Fruit fly (Drosophila melanogaster) whole organism, wandering third instar larva: ENCODE results near the gene Gr93d.
A peak's percentile ranks its signal among the peaks of the same experiment; 100 is the strongest.

Experiments used
- Abd-B ChIP-seq: fragments of >200 bp; optimal IDR thresholded peaks from 2 replicates; lab custom pipeline; 2017; ENCODE audit warnings: missing biosample characterization, missing genetic modification characterization
- CG32264 ChIP-seq: fragments of 200-800 bp; sonication (Bioruptor generic); optimal IDR thresholded peaks from 2 replicates; lab custom pipeline; 2016; ENCODE audit warnings: missing biosample characterization, missing genetic modification characterization
- CG9705 ChIP-seq: fragments of 200-800 bp; sonication (Bioruptor generic); optimal IDR thresholded peaks from 2 replicates; lab custom pipeline; 2018; ENCODE audit warnings: missing biosample characterization, mild to moderate bottlenecking, missing genetic modification characterization
- CrebA ChIP-seq: fragments of 200-800 bp; sonication (Bioruptor generic); optimal IDR thresholded peaks from 2 replicates; lab custom pipeline; 2016; ENCODE audit warnings: missing biosample characterization, mild to moderate bottlenecking, missing genetic modification characterization, borderline replicate concordance
- Dfd ChIP-seq: fragments of >200 bp; optimal IDR thresholded peaks from 2 replicates; lab custom pipeline; 2017; ENCODE audit warnings: missing biosample characterization, missing genetic modification characterization
- Dif ChIP-seq: fragments of 200-275, 200-300 bp; sonication (Bioruptor generic); optimal IDR thresholded peaks from 2 replicates; lab custom pipeline; 2018; ENCODE audit warnings: missing biosample characterization, missing genetic modification characterization; ENCODE audit not compliant: partially characterized antibody
- GATAd ChIP-seq: sonication (Bioruptor generic); optimal IDR thresholded peaks from 2 replicates; lab custom pipeline; 2016; ENCODE audit warnings: missing biosample characterization, missing genetic modification characterization
- HLH106 ChIP-seq: fragments of 200-800 bp; optimal IDR thresholded peaks from 3 replicates; lab custom pipeline; 2019; ENCODE audit warnings: missing biosample characterization, mild to moderate bottlenecking, missing genetic modification characterization, moderate library complexity
- Hnf4 ChIP-seq: fragments of 200-800 bp; sonication (Bioruptor generic); optimal IDR thresholded peaks from 2 replicates; lab custom pipeline; 2016; ENCODE audit warnings: missing biosample characterization, mild to moderate bottlenecking, missing genetic modification characterization
- Hr78 ChIP-seq: fragments of >200 bp; optimal IDR thresholded peaks from 2 replicates; lab custom pipeline; 2017; ENCODE audit warnings: missing biosample characterization, missing genetic modification characterization
- Hr83 ChIP-seq: fragments of 200-300 bp; sonication (Bioruptor generic); optimal IDR thresholded peaks from 2 replicates; lab custom pipeline; 2016; ENCODE audit warnings: missing biosample characterization, mild to moderate bottlenecking, missing genetic modification characterization, moderate library complexity; ENCODE audit not compliant: poor library complexity, severe bottlenecking
- Jra ChIP-seq: sonication (Bioruptor generic); optimal IDR thresholded peaks from 2 replicates; lab custom pipeline; 2016; ENCODE audit warnings: missing biosample characterization, missing genetic modification characterization
- Mio ChIP-seq: sonication (Bioruptor generic); optimal IDR thresholded peaks from 2 replicates; lab custom pipeline; 2016; ENCODE audit warnings: missing biosample characterization, missing genetic modification characterization
- Myc ChIP-seq: fragments of >200 bp; optimal IDR thresholded peaks from 2 replicates; lab custom pipeline; 2017
- N ChIP-seq: fragments of >200 bp; optimal IDR thresholded peaks from 2 replicates; lab custom pipeline; 2018; ENCODE audit warnings: missing biosample characterization, missing external identifiers, missing genetic modification characterization
- OdsH ChIP-seq: fragments of 200-800 bp; sonication (Bioruptor generic); optimal IDR thresholded peaks from 2 replicates; lab custom pipeline; 2016; ENCODE audit warnings: missing biosample characterization, mild to moderate bottlenecking, missing genetic modification characterization
- Rel ChIP-seq, 2 experiments: fragments of 200-800 bp; sonication (Bioruptor generic) in 1 of 2; optimal IDR thresholded peaks; 2 replicates in 1 of 2; 3 replicates in 1 of 2; lab custom pipeline; 2016 to 2019; ENCODE audit warnings: mild to moderate bottlenecking in 2 of 2, missing biosample characterization in 2 of 2, missing genetic modification characterization in 2 of 2, moderate library complexity in 1 of 2
- Sp1 ChIP-seq: fragments of 200-800 bp; sonication (Bioruptor generic); optimal IDR thresholded peaks from 3 replicates; lab custom pipeline; 2019; ENCODE audit warnings: missing biosample characterization, mild to moderate bottlenecking, missing genetic modification characterization, moderate library complexity
- Vsx2 ChIP-seq: fragments of 200-300, 225-300 bp; sonication (Bioruptor generic); optimal IDR thresholded peaks from 2 replicates; lab custom pipeline; 2018; ENCODE audit warnings: missing biosample characterization, missing genetic modification characterization; ENCODE audit not compliant: partially characterized antibody
- br ChIP-seq: fragments of 200-800 bp; sonication (Bioruptor generic); optimal IDR thresholded peaks from 2 replicates; lab custom pipeline; 2016; ENCODE audit warnings: missing biosample characterization, missing genetic modification characterization
- brk ChIP-seq: fragments of 200-800 bp; sonication (Bioruptor generic); optimal IDR thresholded peaks from 2 replicates; lab custom pipeline; 2016; ENCODE audit warnings: missing biosample characterization, mild to moderate bottlenecking, missing genetic modification characterization
- dl ChIP-seq, 2 experiments: fragments of 175-275, 200-275 bp in 1 of 2; fragments of 200-275 bp in 1 of 2; sonication (Bioruptor generic); optimal IDR thresholded peaks; lab custom pipeline; 2018; ENCODE audit warnings: mild to moderate bottlenecking in 2 of 2, missing biosample characterization in 2 of 2, missing genetic modification characterization in 2 of 2, moderate library complexity in 2 of 2; ENCODE audit not compliant: partially characterized antibody in 2 of 2, insufficient read depth in 1 of 2
- dmrt93B ChIP-seq: fragments of 200-800 bp; sonication (Bioruptor generic); optimal IDR thresholded peaks from 2 replicates; lab custom pipeline; 2018; ENCODE audit warnings: missing biosample characterization, mild to moderate bottlenecking, missing genetic modification characterization
- dsf ChIP-seq: sonication (Bioruptor generic); optimal IDR thresholded peaks from 2 replicates; lab custom pipeline; 2016; ENCODE audit warnings: missing biosample characterization, missing genetic modification characterization, borderline replicate concordance
- ey ChIP-seq: fragments of 200-800 bp; sonication (Bioruptor generic); optimal IDR thresholded peaks from 2 replicates; lab custom pipeline; 2016; ENCODE audit warnings: missing biosample characterization, missing genetic modification characterization
- foxo ChIP-seq, 2 experiments: fragments of 200-800 bp; sonication (Bioruptor generic); optimal IDR thresholded peaks; 2 replicates in 1 of 2; 3 replicates in 1 of 2; lab custom pipeline; 2016 to 2017; ENCODE audit warnings: missing biosample characterization in 2 of 2, missing genetic modification characterization in 2 of 2
- fru ChIP-seq: fragments of 200-800 bp; sonication (Bioruptor generic); optimal IDR thresholded peaks from 3 replicates; lab custom pipeline; 2016; ENCODE audit warnings: missing biosample characterization, mild to moderate bottlenecking, missing genetic modification characterization
- h ChIP-seq: fragments of 200-800 bp; sonication (Bioruptor generic); optimal IDR thresholded peaks from 3 replicates; lab custom pipeline; 2016; ENCODE audit warnings: missing biosample characterization, mild to moderate bottlenecking, missing genetic modification characterization
- jim ChIP-seq: fragments of 175-275, 200-325 bp; sonication (Bioruptor generic); optimal IDR thresholded peaks from 2 replicates; lab custom pipeline; 2016; ENCODE audit warnings: missing biosample characterization, mild to moderate bottlenecking, missing genetic modification characterization
- lola ChIP-seq: fragments of >200 bp; optimal IDR thresholded peaks from 2 replicates; lab custom pipeline; 2017; ENCODE audit warnings: missing biosample characterization, missing genetic modification characterization
- pan ChIP-seq: fragments of >200 bp; optimal IDR thresholded peaks from 2 replicates; lab custom pipeline; 2017
- psq ChIP-seq: fragments of 200-800 bp; sonication (Bioruptor generic); optimal IDR thresholded peaks from 3 replicates; lab custom pipeline; 2017; ENCODE audit warnings: missing biosample characterization, mild to moderate bottlenecking, missing genetic modification characterization, moderate library complexity
- rgr ChIP-seq: fragments of 200-800 bp; sonication (Bioruptor generic); optimal IDR thresholded peaks from 3 replicates; lab custom pipeline; 2016; ENCODE audit warnings: missing biosample characterization, mild to moderate bottlenecking, missing genetic modification characterization
- sage ChIP-seq: fragments of 200-800 bp; sonication (Bioruptor generic); optimal IDR thresholded peaks from 2 replicates; lab custom pipeline; 2016; ENCODE audit warnings: missing biosample characterization, mild to moderate bottlenecking, missing genetic modification characterization
- sv ChIP-seq: fragments of 200-800 bp; sonication (Bioruptor generic); optimal IDR thresholded peaks from 3 replicates; lab custom pipeline; 2016; ENCODE audit warnings: missing biosample characterization, missing genetic modification characterization
- tai ChIP-seq: sonication (Bioruptor generic); optimal IDR thresholded peaks from 2 replicates; lab custom pipeline; 2016; ENCODE audit warnings: missing biosample characterization, missing genetic modification characterization
- usp ChIP-seq: fragments of >200 bp; optimal IDR thresholded peaks from 2 replicates; lab custom pipeline; 2017; ENCODE audit warnings: missing biosample characterization, missing genetic modification characterization
- woc ChIP-seq: sonication (Bioruptor generic); optimal IDR thresholded peaks from 2 replicates; lab custom pipeline; 2016; ENCODE audit warnings: missing biosample characterization, mild to moderate bottlenecking, missing genetic modification characterization

The Gr93d gene

dm6 chr3R:21838505-21838956 is 7.9 kb downstream of the Gr93d start:
- TF ChIP-seq Jra (GFP tag; lab: Kevin White, UChicago) (peak; percentile 73), Vsx2 (GFP tag; lab: Kevin White, UChicago) (no peak), jim (GFP tag; lab: Kevin White, UChicago) (no peak), psq (peak; percentile 73), pan (lab: Kevin White, UChicago) (no peak), lola (GFP tag; lab: Kevin White, UChicago) (no peak), Hnf4 (peak; percentile 71), rgr (peak; percentile 83), CrebA (GFP tag; lab: Kevin White, UChicago) (no peak), dsf (peak; percentile 20), Hr83 (GFP tag; lab: Kevin White, UChicago) (no peak), OdsH (peak; percentile 80), Dfd (GFP tag; lab: Kevin White, UChicago) (no peak), sage (GFP tag; lab: Kevin White, UChicago) (peak; percentile 23), brk (no peak), sv (no peak), dl (GFP tag; optimal IDR thresholded peaks at IDR 0.05; lab: Kevin White, UChicago; ENCODE audit: insufficient read depth in 1 of 2, partially characterized antibody in 2 of 2) (no peak), Abd-B (GFP tag; lab: Kevin White, UChicago) (no peak), foxo (GFP tag; optimal IDR thresholded peaks at IDR 0.05; lab: Kevin White, UChicago) (peak; percentile 48 to 88), CG9705 (peak; percentile 58), Mio (GFP tag; lab: Kevin White, UChicago) (no peak), Myc (lab: Kevin White, UChicago) (no peak), woc (GFP tag; lab: Kevin White, UChicago) (peak; percentile 84), HLH106 (tag; lab: Kevin White, UChicago) (peak; percentile 79), GATAd (GFP tag; lab: Kevin White, UChicago) (no peak), dmrt93B (GFP tag; lab: Kevin White, UChicago) (peak; percentile 66), fru (GFP tag; lab: Kevin White, UChicago) (peak; percentile 90), tai (GFP tag; lab: Kevin White, UChicago) (peak; percentile 78), Rel (GFP tag; optimal IDR thresholded peaks at IDR 0.05; lab: Kevin White, UChicago) (peak; percentile 26), Rel (tag; optimal IDR thresholded peaks at IDR 0.05; lab: Kevin White, UChicago) (no peak), ey (GFP tag; lab: Kevin White, UChicago) (peak; percentile 88), CG32264 (GFP tag; lab: Kevin White, UChicago) (peak; percentile 29), Dif (GFP tag; lab: Kevin White, UChicago) (no peak), Hr78 (GFP tag; lab: Kevin White, UChicago) (no peak), usp (GFP tag; lab: Kevin White, UChicago) (no peak), Sp1 (peak; percentile 89), h (GFP tag; lab: Kevin White, UChicago) (peak; percentile 85), N (no peak), br (GFP tag; lab: Kevin White, UChicago) (peak; percentile 82)

dm6 chr3R:21837069-21837977 is 9.1 kb downstream of the Gr93d start:
- TF ChIP-seq Hnf4: no peak
- no peak for TF ChIP-seq sv
- TF ChIP-seq brk: no peak
- TF ChIP-seq Rel (GFP tag; optimal IDR thresholded peaks at IDR 0.05; lab: Kevin White, UChicago): peak; percentile 12
- TF ChIP-seq Rel (tag; optimal IDR thresholded peaks at IDR 0.05; lab: Kevin White, UChicago): peak; percentile 20
- peak; percentile 49 for TF ChIP-seq CG32264 (GFP tag; lab: Kevin White, UChicago)
- peak; percentile 93 for TF ChIP-seq Dfd (GFP tag; lab: Kevin White, UChicago)
- no peak for TF ChIP-seq dsf
- TF ChIP-seq jim (GFP tag; lab: Kevin White, UChicago): peak; percentile 48
- TF ChIP-seq dmrt93B (GFP tag; lab: Kevin White, UChicago): peak; percentile 31
- no peak for TF ChIP-seq usp (GFP tag; lab: Kevin White, UChicago)
- TF ChIP-seq tai (GFP tag; lab: Kevin White, UChicago): no peak
- peak in 1 of 2 experiments; percentile 1 for TF ChIP-seq foxo (GFP tag; optimal IDR thresholded peaks at IDR 0.05; lab: Kevin White, UChicago)
- no peak for TF ChIP-seq br (GFP tag; lab: Kevin White, UChicago)
- TF ChIP-seq Abd-B (GFP tag; lab: Kevin White, UChicago): no peak
- peak; percentile 20 for TF ChIP-seq woc (GFP tag; lab: Kevin White, UChicago)
- peak; percentile 56 for TF ChIP-seq psq
- TF ChIP-seq fru (GFP tag; lab: Kevin White, UChicago): peak; percentile 77
- peak; percentile 7 for TF ChIP-seq sage (GFP tag; lab: Kevin White, UChicago)
- TF ChIP-seq Sp1: no peak
- TF ChIP-seq Vsx2 (GFP tag; lab: Kevin White, UChicago): no peak
- no peak for TF ChIP-seq dl (GFP tag; optimal IDR thresholded peaks at IDR 0.05; lab: Kevin White, UChicago; ENCODE audit: insufficient read depth in 1 of 2, partially characterized antibody in 2 of 2)
- no peak for TF ChIP-seq lola (GFP tag; lab: Kevin White, UChicago)
- no peak for TF ChIP-seq Hr83 (GFP tag; lab: Kevin White, UChicago)
- no peak for TF ChIP-seq N
- no peak for TF ChIP-seq Myc (lab: Kevin White, UChicago)
- TF ChIP-seq GATAd (GFP tag; lab: Kevin White, UChicago): no peak
- TF ChIP-seq OdsH: no peak
- no peak for TF ChIP-seq rgr
